Worm (Caenorhabditis elegans) whole organism, L2 larva: Measurements from ENCODE around the gene Y45F10B.12.

Experiments
- ceh-82 ChIP-seq: fragments of 150-350 bp; optimal IDR thresholded peaks from 2 replicates; lab custom pipeline; 2014; ENCODE audit warnings: missing biosample characterization, missing genetic modification characterization
- lin-11 ChIP-seq: fragments of 150-350 bp; sonication (generic microtip); optimal IDR thresholded peaks from 2 replicates; lab custom pipeline; 2014; ENCODE audit warnings: missing biosample characterization, missing genetic modification characterization, inconsistent platforms, mixed read lengths
- nhr-11 ChIP-seq: fragments of 150-350 bp; optimal IDR thresholded peaks from 2 replicates; lab custom pipeline; 2014; ENCODE audit warnings: missing biosample characterization, missing genetic modification characterization
- nhr-12 ChIP-seq: fragments of 150-350 bp; optimal IDR thresholded peaks from 2 replicates; lab custom pipeline; 2014; ENCODE audit warnings: missing biosample characterization, missing genetic modification characterization
- nhr-77 ChIP-seq: fragments of 150-350 bp; optimal IDR thresholded peaks from 2 replicates; lab custom pipeline; 2014; ENCODE audit warnings: missing biosample characterization, missing genetic modification characterization
- peb-1 ChIP-seq: fragments of 150-350 bp; optimal IDR thresholded peaks from 2 replicates; lab custom pipeline; 2014; ENCODE audit warnings: missing biosample characterization, missing genetic modification characterization
- unc-55 ChIP-seq: fragments of 150-350 bp; sonication (generic microtip); optimal IDR thresholded peaks from 3 replicates; lab custom pipeline; 2014; ENCODE audit warnings: missing biosample characterization, missing genetic modification reagents, missing genetic modification characterization
- zag-1 ChIP-seq: fragments of 150-350 bp; optimal IDR thresholded peaks from 2 replicates; lab custom pipeline; 2014; ENCODE audit warnings: missing biosample characterization, missing genetic modification characterization

DNA sequence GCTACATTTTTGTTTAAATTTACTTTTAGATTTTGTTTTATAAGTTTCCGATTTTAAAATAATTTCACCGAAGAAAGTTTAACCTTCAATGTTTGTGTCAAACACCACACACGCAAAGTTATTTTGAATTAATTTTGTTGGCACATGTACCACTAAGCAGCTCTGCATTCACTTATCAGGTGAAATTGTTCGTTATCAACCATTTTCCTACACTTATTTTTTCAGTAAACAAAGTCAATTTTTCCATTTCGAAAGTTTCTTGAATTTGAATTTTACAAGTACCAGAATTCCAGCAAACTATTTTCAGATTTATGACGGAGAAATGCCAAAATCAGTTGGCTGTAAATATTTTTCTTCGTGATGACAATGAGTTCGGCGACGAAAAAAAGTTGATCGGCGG lies 31.9 kb downstream of the Y45F10B.12 start, which contains the start of gene C08F11.3:
- TF ChIP-seq nhr-77 (tag; lab: Kevin White, UChicago) (no peak), nhr-11 (tag; lab: Kevin White, UChicago) (no peak), nhr-12 (tag; lab: Kevin White, UChicago) (no peak), ceh-82 (tag; lab: Kevin White, UChicago) (no peak), zag-1 (tag; lab: Kevin White, UChicago) (no peak), unc-55 (no peak), lin-11 (tag; lab: Kevin White, UChicago) (no peak), peb-1 (tag; lab: Kevin White, UChicago) (no peak)
